Worm (Caenorhabditis elegans) whole organism, young adult: Measurements from ENCODE around the gene C15H9.9.

Experiments
- F57C9.4 ChIP-seq: sonication (generic microtip); optimal IDR thresholded peaks from 2 replicates; lab custom pipeline; 2017; ENCODE audit warnings: mild to moderate bottlenecking, missing genetic modification characterization, missing compliant biosample characterization
- efl-1 ChIP-seq: fragments of 150-350 bp; optimal IDR thresholded peaks from 2 replicates; lab custom pipeline; 2014; ENCODE audit warnings: missing biosample characterization, missing genetic modification reagents, missing genetic modification characterization
- gei-17 ChIP-seq: fragments of 200-800 bp; sonication (Bioruptor generic); optimal IDR thresholded peaks from 2 replicates; lab custom pipeline; 2018; ENCODE audit warnings: mild to moderate bottlenecking, missing genetic modification characterization, missing compliant biosample characterization
- hlh-12 ChIP-seq: sonication (generic microtip); optimal IDR thresholded peaks from 2 replicates; lab custom pipeline; 2016; ENCODE audit warnings: missing genetic modification characterization, missing compliant biosample characterization
- lin-54 ChIP-seq: fragments of 200-800 bp; sonication (Bioruptor generic); optimal IDR thresholded peaks from 2 replicates; lab custom pipeline; 2018; ENCODE audit warnings: mild to moderate bottlenecking, missing genetic modification characterization, missing compliant biosample characterization
- lsy-27 ChIP-seq: sonication (generic microtip); optimal IDR thresholded peaks from 2 replicates; lab custom pipeline; 2017; ENCODE audit warnings: missing genetic modification characterization, mild to moderate bottlenecking, missing compliant biosample characterization, antibody characterized with exemption, missing genotype, borderline replicate concordance; ENCODE audit not compliant: insufficient read depth
- repo-1 ChIP-seq: sonication (generic microtip); optimal IDR thresholded peaks from 2 replicates; lab custom pipeline; 2017; ENCODE audit warnings: mild to moderate bottlenecking, missing genetic modification characterization, missing compliant biosample characterization
- zfh-2 ChIP-seq: fragments of 200-800 bp; sonication (Bioruptor generic); conservative IDR thresholded peaks from 2 replicates; pipeline ENCODE4 v1.3.6; 2022; ENCODE audit warnings: missing genetic modification reagents, missing genetic modification characterization, missing compliant biosample characterization
- ztf-28 ChIP-seq: fragments of 200-800 bp; sonication (Bioruptor generic); IDR thresholded peaks from 2 replicates; pipeline ENCODE4 v1.3.6; 2022; ENCODE audit warnings: missing genetic modification reagents, missing genetic modification characterization, missing compliant biosample characterization

DNA sequence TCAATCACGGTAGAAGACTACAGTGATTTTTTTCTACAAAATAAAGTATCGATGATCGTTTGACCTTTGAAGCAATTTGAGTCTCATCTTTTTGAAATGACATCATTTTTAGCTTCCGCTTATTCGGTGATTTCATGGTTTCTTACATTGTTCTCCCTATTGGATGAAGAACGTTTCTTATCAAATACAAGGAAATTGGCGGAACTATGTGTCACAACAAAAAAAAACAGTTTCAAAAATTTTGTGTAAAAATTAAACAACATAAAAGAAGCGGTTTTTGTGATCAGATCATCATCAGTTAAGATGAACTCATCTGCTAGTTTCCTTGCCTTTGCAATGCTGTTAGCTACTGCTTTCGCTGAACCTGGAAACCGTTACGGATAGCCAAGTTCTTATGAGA lies 40.4 kb downstream of the C15H9.9 start, which contains the start of gene C45B2.8:
- no peak for TF ChIP-seq F57C9.4
- no peak for TF ChIP-seq repo-1 (tag; lab: Kevin White, UChicago)
- TF ChIP-seq efl-1 (GFP tag; lab: Kevin White, UChicago), result no peak
- TF ChIP-seq ztf-28 (GFP tag; lab: Robert Waterston, UW), result no peak
- TF ChIP-seq lin-54 (GFP tag; lab: Kevin White, UChicago), result no peak
- no peak for TF ChIP-seq hlh-12 (tag; lab: Kevin White, UChicago)
- TF ChIP-seq zfh-2 (GFP tag; lab: Robert Waterston, UW), result no peak
- no peak for TF ChIP-seq lsy-27 (tag; lab: Kevin White, UChicago)
- no peak for TF ChIP-seq gei-17 (GFP tag; lab: Kevin White, UChicago)
